Worm (Caenorhabditis elegans): ENCODE results near the gene fbxa-176.

Gene fbxa-176

ce11 chrV:17552759-17553158, 3.3 kb downstream of the fbxa-176 start, which contains the start of gene C38D9.8:
Gene C38D9.8 (minus strand): TSS chrV:17552859.
- no peak for TF ChIP-seq ceh-31 (tag; optimal IDR thresholded peaks at IDR 0.05)
- no peak for TF ChIP-seq pqm-1 (tag; optimal IDR thresholded peaks at IDR 0.05)
- TF ChIP-seq lim-6 (tag; optimal IDR thresholded peaks at IDR 0.05) = no peak
- no peak for TF ChIP-seq ceh-48 (tag; optimal IDR thresholded peaks at IDR 0.05)
- TF ChIP-seq hlh-30 (tag; optimal IDR thresholded peaks at IDR 0.05; ENCODE audit: insufficient read depth) = no peak

- no peak for TF ChIP-seq che-1 (tag; optimal IDR thresholded peaks at IDR 0.05)
- TF ChIP-seq unc-55 (GFP tag; optimal IDR thresholded peaks at IDR 0.05) = no peak
- TF ChIP-seq elt-4 (tag; optimal IDR thresholded peaks at IDR 0.05) = no peak
- no peak for TF ChIP-seq fkh-6 (tag; optimal IDR thresholded peaks at IDR 0.05)
- TF ChIP-seq nhr-11 (tag; optimal IDR thresholded peaks at IDR 0.05) = no peak
Measured at ce11 chrV:17558377-17558776, 8.9 kb downstream of the fbxa-176 start, which contains the start of gene fbxa-174. Gene fbxa-174 (minus strand): TSS chrV:17558477.

- TF ChIP-seq zip-5 (tag; optimal IDR thresholded peaks at IDR 0.05) (no peak), fax-1 (tag; optimal IDR thresholded peaks at IDR 0.05) (no peak)
Measured at ce11 chrV:17558946-17559345, 9.5 kb downstream of the fbxa-176 start, which contains the start of gene fbxa-172. Gene fbxa-172 (plus strand): TSS chrV:17559246.

- TF ChIP-seq fkh-10 (GFP tag; optimal IDR thresholded peaks at IDR 0.05) = no peak
- no peak for TF ChIP-seq unc-3 (GFP tag; conservative IDR thresholded peaks at IDR 0.05)
- TF ChIP-seq unc-3 (tag; optimal IDR thresholded peaks at IDR 0.05) = no peak
- no peak for TF ChIP-seq hlh-6 (tag; optimal IDR thresholded peaks at IDR 0.05)
- TF ChIP-seq ceh-14 (tag; optimal IDR thresholded peaks at IDR 0.05) = no peak
- no peak for TF ChIP-seq sox-2 (GFP tag; IDR thresholded peaks at IDR 0.05)
- no peak for TF ChIP-seq odd-2 (tag; optimal IDR thresholded peaks at IDR 0.05)
- TF ChIP-seq ahr-1 (tag; optimal IDR thresholded peaks at IDR 0.05) = no peak
- no peak for TF ChIP-seq unc-86 (tag; optimal IDR thresholded peaks at IDR 0.05)
- TF ChIP-seq fkh-6 (tag; optimal IDR thresholded peaks at IDR 0.05) = no peak
- TF ChIP-seq hlh-15 (tag; optimal IDR thresholded peaks at IDR 0.05) = no peak
- TF ChIP-seq ceh-18 (tag; optimal IDR thresholded peaks at IDR 0.05) = no peak
- TF ChIP-seq hlh-8 (tag; optimal IDR thresholded peaks at IDR 0.05) = no peak
- TF ChIP-seq mec-3 (tag; optimal IDR thresholded peaks at IDR 0.05; ENCODE audit: borderline replicate concordance) = no peak
- TF ChIP-seq ceh-24 (tag; optimal IDR thresholded peaks at IDR 0.05) = no peak
- no peak for TF ChIP-seq lin-11 (tag; optimal IDR thresholded peaks at IDR 0.05)
Measured at ce11 chrV:17565903-17566302, 16.4 kb downstream of the fbxa-176 start, which contains the start of gene fbxa-171. Gene fbxa-171 (minus strand): TSS chrV:17566003.

- TF ChIP-seq lim-6 (tag; optimal IDR thresholded peaks at IDR 0.05) (no peak), ahr-1 (tag; optimal IDR thresholded peaks at IDR 0.05) (no peak), tbx-2 (tag; optimal IDR thresholded peaks at IDR 0.05) (no peak), ztf-16 (tag; optimal IDR thresholded peaks at IDR 0.05) (no peak), elt-4 (tag; optimal IDR thresholded peaks at IDR 0.05) (no peak), pha-2 (tag; optimal IDR thresholded peaks at IDR 0.05) (no peak), ceh-30 (tag; optimal IDR thresholded peaks at IDR 0.05) (no peak), ceh-34 (tag; optimal IDR thresholded peaks at IDR 0.05) (no peak)
Measured at ce11 chrV:17566850-17567249, 17.4 kb downstream of the fbxa-176 start, which contains the start of gene C38D9.2. Gene C38D9.2 (plus strand): TSS chrV:17567150.

- TF ChIP-seq unc-3 (GFP tag; conservative IDR thresholded peaks at IDR 0.05) (no peak), unc-3 (tag; optimal IDR thresholded peaks at IDR 0.05) (no peak), ceh-48 (tag; optimal IDR thresholded peaks at IDR 0.05) (no peak), Y22D7AL.16 (tag; optimal IDR thresholded peaks at IDR 0.05) (no peak), C08G9.2 (tag; optimal IDR thresholded peaks at IDR 0.05) (no peak), ceh-31 (tag; optimal IDR thresholded peaks at IDR 0.05) (no peak), unc-42 (tag; optimal IDR thresholded peaks at IDR 0.05) (no peak), K02D7.2 (tag; optimal IDR thresholded peaks at IDR 0.05) (no peak), ceh-6 (GFP tag; optimal IDR thresholded peaks at IDR 0.05) (no peak), nhr-232 (tag; optimal IDR thresholded peaks at IDR 0.05) (no peak), odd-2 (tag; optimal IDR thresholded peaks at IDR 0.05) (no peak), hlh-8 (tag; optimal IDR thresholded peaks at IDR 0.05) (no peak), unc-55 (GFP tag; optimal IDR thresholded peaks at IDR 0.05) (no peak), fkh-10 (GFP tag; optimal IDR thresholded peaks at IDR 0.05) (no peak), fax-1 (tag; optimal IDR thresholded peaks at IDR 0.05) (no peak), unc-86 (tag; optimal IDR thresholded peaks at IDR 0.05) (no peak), ceh-14 (tag; optimal IDR thresholded peaks at IDR 0.05) (no peak)
Measured at ce11 chrV:17580017-17580416, 30.5 kb downstream of the fbxa-176 start.

Data from whole organism, late embryonic.